Fruit fly (Drosophila melanogaster) whole organism, embryonic: ENCODE measurements around the gene nesd.

Source experiments
- CG1024 ChIP-seq: fragments of 200-800 bp; sonication (Bioruptor generic); IDR thresholded peaks from 2 replicates; pipeline ENCODE4 v1.3.6; 2022; ENCODE audit warnings: missing biosample characterization, missing genetic modification characterization
- CG10366 ChIP-seq: fragments of 200-800 bp; sonication (Bioruptor generic); IDR thresholded peaks from 2 replicates; pipeline ENCODE4 v1.3.6; 2022; ENCODE audit warnings: missing biosample characterization, missing genetic modification characterization
- CG10979 ChIP-seq: fragments of 200-800 bp; sonication (Bioruptor generic); optimal IDR thresholded peaks from 2 replicates; lab custom pipeline; 2018; ENCODE audit warnings: missing biosample characterization, mild to moderate bottlenecking, missing genetic modification characterization, moderate library complexity
- CG11085 ChIP-seq: fragments of 200-800 bp; sonication (Bioruptor generic); IDR thresholded peaks from 2 replicates; pipeline ENCODE4 v1.3.6; 2022; ENCODE audit warnings: missing biosample characterization, missing genetic modification characterization
- CG13624 ChIP-seq: fragments of 200-800 bp; sonication (Bioruptor generic); optimal IDR thresholded peaks from 2 replicates; lab custom pipeline; 2016; ENCODE audit warnings: missing biosample characterization, missing genetic modification characterization
- CG14860 ChIP-seq: fragments of 200-800 bp; sonication (Bioruptor generic); IDR thresholded peaks from 3 replicates; pipeline ENCODE4 v1.3.6; 2022; ENCODE audit warnings: missing biosample characterization, missing genetic modification characterization; ENCODE audit not compliant: partially characterized antibody
- CG15073 ChIP-seq: fragments of 200-800 bp; sonication (Bioruptor generic); optimal IDR thresholded peaks from 2 replicates; lab custom pipeline; 2016; ENCODE audit warnings: missing biosample characterization, missing genetic modification characterization
- CG1647 ChIP-seq: fragments of 200-800 bp; sonication (Bioruptor generic); optimal IDR thresholded peaks from 3 replicates; lab custom pipeline; 2016; ENCODE audit warnings: missing biosample characterization, missing genetic modification characterization
- CG17186 ChIP-seq: fragments of 200-800 bp; sonication (Bioruptor generic); optimal IDR thresholded peaks from 3 replicates; lab custom pipeline; 2017; ENCODE audit warnings: missing biosample characterization, missing genetic modification reagents, missing genetic modification characterization
- CG17568 ChIP-seq: fragments of 200-800 bp; sonication (Bioruptor generic); optimal IDR thresholded peaks from 2 replicates; lab custom pipeline; 2018; ENCODE audit warnings: missing biosample characterization, mild to moderate bottlenecking, missing genetic modification characterization, moderate library complexity
- CG17612 ChIP-seq: fragments of 200-800 bp; sonication (Bioruptor generic); IDR thresholded peaks from 2 replicates; pipeline ENCODE4 v1.3.6; 2022; ENCODE audit warnings: missing biosample characterization, missing genetic modification characterization
- CG17829 ChIP-seq: fragments of 200-800 bp; optimal IDR thresholded peaks from 2 replicates; lab custom pipeline; 2019; ENCODE audit warnings: missing biosample characterization, mild to moderate bottlenecking, missing genetic modification characterization, moderate library complexity
- CG18764 ChIP-seq: fragments of 200-800 bp; sonication (Bioruptor generic); optimal IDR thresholded peaks from 3 replicates; lab custom pipeline; 2016; ENCODE audit warnings: missing biosample characterization, missing genetic modification characterization
- CG2116 ChIP-seq: fragments of 200-800 bp; sonication (Bioruptor generic); optimal IDR thresholded peaks from 3 replicates; lab custom pipeline; 2018; ENCODE audit warnings: missing biosample characterization, mild to moderate bottlenecking, missing genetic modification characterization
- CG2712 ChIP-seq: fragments of 200-800 bp; optimal IDR thresholded peaks from 3 replicates; lab custom pipeline; 2019; ENCODE audit warnings: missing biosample characterization, mild to moderate bottlenecking, missing genetic modification characterization, moderate library complexity
- CG3065 ChIP-seq: fragments of 200-800 bp; sonication (Bioruptor generic); optimal IDR thresholded peaks from 2 replicates; lab custom pipeline; 2016; ENCODE audit warnings: missing biosample characterization, missing genetic modification characterization
- CG3407 ChIP-seq: fragments of 200-800 bp; sonication (Bioruptor generic); optimal IDR thresholded peaks from 2 replicates; lab custom pipeline; 2018; ENCODE audit warnings: missing biosample characterization, mild to moderate bottlenecking, missing genetic modification characterization
- CG34422 ChIP-seq: fragments of 200-800 bp; sonication (Bioruptor generic); IDR thresholded peaks from 3 replicates; pipeline ENCODE4 v1.3.6; 2022; ENCODE audit warnings: missing biosample characterization, missing genetic modification characterization
- CG5180 ChIP-seq: fragments of 200-800 bp; sonication (Bioruptor generic); optimal IDR thresholded peaks from 3 replicates; lab custom pipeline; 2017; ENCODE audit warnings: missing biosample characterization, missing genetic modification characterization, mild to moderate bottlenecking, moderate library complexity, missing genetic modification reagents
- CG5245 ChIP-seq: fragments of 200-800 bp; sonication (Bioruptor generic); optimal IDR thresholded peaks from 3 replicates; lab custom pipeline; 2016; ENCODE audit warnings: missing biosample characterization, missing genetic modification characterization
- CG9437 ChIP-seq: fragments of 200-800 bp; sonication (Bioruptor generic); optimal IDR thresholded peaks from 2 replicates; lab custom pipeline; 2018; ENCODE audit warnings: missing biosample characterization, mild to moderate bottlenecking, missing genetic modification characterization
- CG9817 ChIP-seq: fragments of 200-800 bp; sonication (Bioruptor generic); optimal IDR thresholded peaks from 2 replicates; lab custom pipeline; 2018; ENCODE audit warnings: missing biosample characterization, mild to moderate bottlenecking, missing genetic modification characterization, moderate library complexity
- CkIIα-i1 ChIP-seq: fragments of 200-800 bp; sonication (Bioruptor generic); IDR thresholded peaks from 2 replicates; pipeline ENCODE4 v1.3.6; 2022; ENCODE audit warnings: missing biosample characterization, missing genetic modification characterization
- Dek ChIP-seq: fragments of 200-800 bp; sonication (Bioruptor generic); optimal IDR thresholded peaks from 3 replicates; lab custom pipeline; 2019; ENCODE audit warnings: missing biosample characterization, mild to moderate bottlenecking, missing genetic modification characterization, moderate library complexity
- Dip2 ChIP-seq: fragments of 200-800 bp; sonication (Bioruptor generic); IDR thresholded peaks from 2 replicates; pipeline ENCODE4 v1.3.6; 2022; ENCODE audit warnings: missing biosample characterization, missing genetic modification characterization
- Dip3 ChIP-seq: fragments of 200-800 bp; sonication (Bioruptor generic); optimal IDR thresholded peaks from 3 replicates; lab custom pipeline; 2016; ENCODE audit warnings: missing biosample characterization, missing genetic modification characterization
- Dp ChIP-seq: fragments of 200-800 bp; sonication (Bioruptor generic); optimal IDR thresholded peaks from 2 replicates; lab custom pipeline; 2018; ENCODE audit warnings: missing biosample characterization, mild to moderate bottlenecking, missing genetic modification characterization, moderate library complexity
- Elba2 ChIP-seq: fragments of 200-800 bp; sonication (Bioruptor generic); optimal IDR thresholded peaks from 3 replicates; lab custom pipeline; 2016; ENCODE audit warnings: missing biosample characterization, missing genetic modification characterization
- HLHmδ ChIP-seq: fragments of 200-800 bp; sonication (Bioruptor generic); optimal IDR thresholded peaks from 2 replicates; lab custom pipeline; 2018; ENCODE audit warnings: missing biosample characterization, mild to moderate bottlenecking, missing genetic modification characterization, moderate library complexity
- Hey ChIP-seq: fragments of 200-800 bp; sonication (Bioruptor generic); optimal IDR thresholded peaks from 3 replicates; lab custom pipeline; 2018; ENCODE audit warnings: missing biosample characterization, mild to moderate bottlenecking, missing genetic modification characterization
- HmgD ChIP-seq: fragments of 200-800 bp; sonication (Bioruptor generic); optimal IDR thresholded peaks from 3 replicates; lab custom pipeline; 2016; ENCODE audit warnings: missing biosample characterization, missing genetic modification characterization
- Jarid2 ChIP-seq: fragments of 200-800 bp; sonication (Bioruptor generic); optimal IDR thresholded peaks from 3 replicates; lab custom pipeline; 2017; ENCODE audit warnings: mild to moderate bottlenecking, missing biosample characterization, missing genetic modification reagents, missing genetic modification characterization
- Nf-YA ChIP-seq: fragments of 200-800 bp; sonication (Bioruptor generic); IDR thresholded peaks from 2 replicates; pipeline ENCODE4 v1.3.6; 2022; ENCODE audit warnings: missing biosample characterization, missing genetic modification characterization
- Ravus ChIP-seq: fragments of 200-800 bp; sonication (Bioruptor generic); IDR thresholded peaks from 2 replicates; pipeline ENCODE4 v1.3.6; 2022; ENCODE audit warnings: missing biosample characterization, missing genetic modification characterization
- ara ChIP-seq: fragments of 200-800 bp; sonication (Bioruptor generic); IDR thresholded peaks from 2 replicates; pipeline ENCODE4 v1.3.6; 2022; ENCODE audit warnings: missing biosample characterization, missing genetic modification characterization
- ato ChIP-seq: fragments of 200-800 bp; sonication (Bioruptor generic); IDR thresholded peaks from 2 replicates; pipeline ENCODE4 v1.3.6; 2022; ENCODE audit warnings: missing biosample characterization, missing genetic modification characterization; ENCODE audit not compliant: partially characterized antibody
- dmrt11E ChIP-seq: fragments of 200-800 bp; sonication (Bioruptor generic); optimal IDR thresholded peaks from 3 replicates; lab custom pipeline; 2018; ENCODE audit warnings: missing biosample characterization, mild to moderate bottlenecking, missing genetic modification characterization, moderate library complexity
- en ChIP-seq: fragments of 200-800 bp; sonication (Bioruptor generic); optimal IDR thresholded peaks from 2 replicates; lab custom pipeline; 2016; ENCODE audit warnings: missing biosample characterization, missing genetic modification characterization
- fd96Cb ChIP-seq: fragments of 200-800 bp; sonication (Bioruptor generic); optimal IDR thresholded peaks from 2 replicates; lab custom pipeline; 2018; ENCODE audit warnings: missing biosample characterization, mild to moderate bottlenecking, missing genetic modification characterization, moderate library complexity
- insv ChIP-seq, 2 experiments: fragments of 200-800 bp; sonication (Bioruptor generic); optimal IDR thresholded peaks; 3 replicates each; lab custom pipeline; 2016 to 2018; ENCODE audit warnings: missing biosample characterization in 2 of 2, missing genetic modification characterization in 2 of 2
- kni ChIP-seq: fragments of 200-800 bp; sonication (Bioruptor generic); optimal IDR thresholded peaks from 3 replicates; lab custom pipeline; 2017; ENCODE audit warnings: mild to moderate bottlenecking, missing biosample characterization, missing genetic modification reagents, missing genetic modification characterization
- nau ChIP-seq: fragments of 200-800 bp; sonication (Bioruptor generic); optimal IDR thresholded peaks from 3 replicates; lab custom pipeline; 2017; ENCODE audit warnings: missing biosample characterization, mild to moderate bottlenecking, missing genetic modification characterization, missing genetic modification reagents
- nerfin-2 ChIP-seq: fragments of 200-800 bp; sonication (Bioruptor generic); IDR thresholded peaks from 2 replicates; pipeline ENCODE4 v1.3.6; 2022; ENCODE audit warnings: missing biosample characterization, missing genetic modification characterization; ENCODE audit not compliant: partially characterized antibody
- pros ChIP-seq: fragments of 200-800 bp; sonication (Bioruptor generic); optimal IDR thresholded peaks from 3 replicates; lab custom pipeline; 2019; ENCODE audit warnings: missing biosample characterization, mild to moderate bottlenecking, missing genetic modification characterization, moderate library complexity
- row ChIP-seq: fragments of 200-800 bp; sonication (Bioruptor generic); IDR thresholded peaks from 3 replicates; pipeline ENCODE4 v1.3.6; 2022; ENCODE audit warnings: missing biosample characterization, missing genetic modification characterization
- schlank ChIP-seq: fragments of 200-800 bp; sonication (Bioruptor generic); optimal IDR thresholded peaks from 2 replicates; lab custom pipeline; 2018; ENCODE audit warnings: missing biosample characterization, mild to moderate bottlenecking, missing genetic modification characterization
- shn ChIP-seq: fragments of 200-800 bp; sonication (Bioruptor generic); optimal IDR thresholded peaks from 3 replicates; lab custom pipeline; 2016; ENCODE audit warnings: missing biosample characterization, missing genetic modification characterization
- tap ChIP-seq: fragments of 200-800 bp; optimal IDR thresholded peaks from 3 replicates; lab custom pipeline; 2019; ENCODE audit warnings: missing biosample characterization, mild to moderate bottlenecking, missing genetic modification characterization, moderate library complexity
- tin ChIP-seq: fragments of 200-800 bp; sonication (Bioruptor generic); optimal IDR thresholded peaks from 3 replicates; lab custom pipeline; 2016; ENCODE audit warnings: missing biosample characterization, missing genetic modification characterization
- usp ChIP-seq: fragments of >200 bp; optimal IDR thresholded peaks from 2 replicates; lab custom pipeline; 2017; ENCODE audit warnings: missing biosample characterization, missing genetic modification characterization

Gene nesd

dm6 chr2L:20091094-20091679, 2.6 kb upstream of the nesd start, which contains the start of the genes CG10747 and Pyroxd1 (continued):
- TF ChIP-seq CG17186 (peak; percentile 63), CG10979 (tag; lab: Kevin White, UChicago) (peak; percentile 92), Hey (tag; lab: Kevin White, UChicago) (peak; percentile 87), CG13624 (GFP tag; lab: Kevin White, UChicago) (peak; percentile 96), CG5180 (peak; percentile 85), dmrt11E (peak; percentile 93), shn (GFP tag; lab: Kevin White, UChicago) (peak; percentile 96), CG2116 (peak; percentile 84), Dek (tag; lab: Kevin White, UChicago) (peak; percentile 98), ato (no peak), HmgD (GFP tag; lab: Kevin White, UChicago) (peak; percentile 89), CG10366 (peak; percentile 95), Dp (GFP tag; lab: Kevin White, UChicago) (peak; percentile 86), Ravus (GFP tag; lab: Robert Waterston, UW) (peak; percentile 86), CG34422 (peak; percentile 93), fd96Cb (peak; percentile 96), nerfin-2 (GFP tag; lab: Robert Waterston, UW) (no peak), Elba2 (GFP tag; lab: Kevin White, UChicago) (peak; percentile 81), en (GFP tag; lab: Kevin White, UChicago) (peak; percentile 84), usp (GFP tag; lab: Kevin White, UChicago) (no peak), Dip2 (GFP tag; lab: Robert Waterston, UW) (peak; percentile 42; the same call in 1 of the 2 replicates), CG17612 (peak; percentile 90), CG18764 (peak; percentile 91), CG15073 (GFP tag; lab: Kevin White, UChicago) (peak; percentile 86), CG11085 (GFP tag; lab: Robert Waterston, UW) (peak; percentile 89), Jarid2 (GFP tag; lab: Kevin White, UChicago) (peak; percentile 70), CG9437 (peak; percentile 94), tap (tag; lab: Kevin White, UChicago) (peak; percentile 94), Dip3 (GFP tag; lab: Kevin White, UChicago) (peak; percentile 96), kni (peak; percentile 74), CG14860 (GFP tag; lab: Robert Waterston, UW) (no peak), CG17829 (tag; lab: Kevin White, UChicago) (peak; percentile 95), CG1647 (GFP tag; lab: Kevin White, UChicago) (peak; percentile 93), ara (GFP tag; lab: Robert Waterston, UW) (peak; percentile 92), HLHmδ (GFP tag; lab: Kevin White, UChicago) (no peak), tin (GFP tag; lab: Kevin White, UChicago) (peak; percentile 97), nau (GFP tag; lab: Kevin White, UChicago) (peak; percentile 92), CkIIα-i1 (peak; percentile 46; the same call in 1 of the 2 replicates), CG1024 (GFP tag; lab: Robert Waterston, UW) (peak; percentile 54; the same call in 1 of the 2 replicates), CG3407 (GFP tag; lab: Kevin White, UChicago) (peak; percentile 91), CG2712 (tag; lab: Kevin White, UChicago) (peak; percentile 97), CG5245 (peak; percentile 94), schlank (tag; lab: Kevin White, UChicago) (peak; percentile 94), pros (GFP tag; lab: Kevin White, UChicago) (peak; percentile 31), CG9817 (peak; percentile 98), CG3065 (GFP tag; lab: Kevin White, UChicago) (peak; percentile 87), CG17568 (GFP tag; lab: Kevin White, UChicago) (peak; percentile 96), insv (GFP tag; optimal IDR thresholded peaks at IDR 0.05; lab: Kevin White, UChicago) (peak in 1 of 2 experiments; percentile 83), row (peak; percentile 99), Nf-YA (GFP tag; lab: Robert Waterston, UW) (peak; percentile 91)
